Worm (Caenorhabditis elegans): ENCODE data around the gene C42D8.1.

- TF ChIP-seq C34F6.9 (tag; optimal IDR thresholded peaks at IDR 0.05) (no peak), nhr-11 (tag; optimal IDR thresholded peaks at IDR 0.05) (no peak), mdl-1 (tag; optimal IDR thresholded peaks at IDR 0.05) (no peak), lin-39 (tag; optimal IDR thresholded peaks at IDR 0.05) (no peak), gmeb-1 (tag; optimal IDR thresholded peaks at IDR 0.05) (no peak), nhr-12 (tag; optimal IDR thresholded peaks at IDR 0.05) (no peak), unc-39 (tag; optimal IDR thresholded peaks at IDR 0.05) (no peak), egl-27 (tag; optimal IDR thresholded peaks at IDR 0.05) (no peak), unc-55 (GFP tag; optimal IDR thresholded peaks at IDR 0.05) (no peak)
These were observed 10.4 kb downstream of the C42D8.1 start for ce11 chrX:5119686-5120085.
